Fruit fly (Drosophila melanogaster) whole organism, pupa: ENCODE data around the gene Mic26-27.

Experiments used
- CG10348 ChIP-seq: fragments of 200-800 bp; sonication (Bioruptor generic); IDR thresholded peaks from 2 replicates; pipeline ENCODE4 v1.3.6; 2022; ENCODE audit warnings: missing biosample characterization, missing genetic modification characterization
- CG12605 ChIP-seq: fragments of 200-800 bp; sonication (Bioruptor generic); IDR thresholded peaks from 2 replicates; pipeline ENCODE4 v1.3.6; 2022; ENCODE audit warnings: missing biosample characterization, missing genetic modification characterization
- CG13204 ChIP-seq: fragments of 200-800 bp; sonication (Bioruptor generic); optimal IDR thresholded peaks from 2 replicates; lab custom pipeline; 2018; ENCODE audit warnings: missing biosample characterization, mild to moderate bottlenecking, missing genetic modification characterization, moderate library complexity
- CG14655 ChIP-seq: fragments of 200-800 bp; sonication (Bioruptor generic); optimal IDR thresholded peaks from 3 replicates; lab custom pipeline; 2017; ENCODE audit warnings: mild to moderate bottlenecking, missing biosample characterization, missing genetic modification reagents, missing genetic modification characterization
- CG15710 ChIP-seq: fragments of 200-800 bp; sonication (Bioruptor generic); optimal IDR thresholded peaks from 2 replicates; lab custom pipeline; 2018; ENCODE audit warnings: missing biosample characterization, mild to moderate bottlenecking, missing genetic modification characterization, moderate library complexity
- CG17806 ChIP-seq: fragments of 200-800 bp; sonication (Bioruptor generic); optimal IDR thresholded peaks from 2 replicates; lab custom pipeline; 2018; ENCODE audit warnings: missing biosample characterization, mild to moderate bottlenecking, missing genetic modification characterization, moderate library complexity
- CG32121 ChIP-seq: fragments of 200-800 bp; sonication (Bioruptor generic); IDR thresholded peaks from 2 replicates; pipeline ENCODE4 v1.3.6; 2022; ENCODE audit warnings: missing biosample characterization, missing genetic modification characterization
- CG34367 ChIP-seq: fragments of 200-800 bp; sonication (Bioruptor generic); optimal IDR thresholded peaks from 2 replicates; lab custom pipeline; 2018; ENCODE audit warnings: missing biosample characterization, mild to moderate bottlenecking, missing genetic modification characterization
- CG4496 ChIP-seq: fragments of 200-800 bp; sonication (Bioruptor generic); IDR thresholded peaks from 3 replicates; pipeline ENCODE4 v1.3.6; 2022; ENCODE audit warnings: missing biosample characterization, missing genetic modification characterization
- CG8159 ChIP-seq: fragments of 200-800 bp; sonication (Bioruptor generic); optimal IDR thresholded peaks from 3 replicates; lab custom pipeline; 2018; ENCODE audit warnings: missing biosample characterization, mild to moderate bottlenecking, missing genetic modification characterization, moderate library complexity
- CG8301 ChIP-seq: fragments of 200-800 bp; sonication (Bioruptor generic); optimal IDR thresholded peaks from 2 replicates; lab custom pipeline; 2018; ENCODE audit warnings: missing biosample characterization, mild to moderate bottlenecking, missing genetic modification characterization
- CG9948 ChIP-seq: fragments of 200-800 bp; sonication (Bioruptor generic); optimal IDR thresholded peaks from 2 replicates; lab custom pipeline; 2018; ENCODE audit warnings: missing biosample characterization, mild to moderate bottlenecking, missing genetic modification characterization, moderate library complexity
- D1 ChIP-seq: fragments of 200-800 bp; sonication (Bioruptor generic); optimal IDR thresholded peaks from 2 replicates; lab custom pipeline; 2018; ENCODE audit warnings: missing biosample characterization, mild to moderate bottlenecking, missing genetic modification characterization, moderate library complexity
- EcR ChIP-seq: fragments of 200-800 bp; sonication (Bioruptor generic); optimal IDR thresholded peaks from 3 replicates; lab custom pipeline; 2019; ENCODE audit warnings: missing biosample characterization, missing genetic modification characterization, mild to moderate bottlenecking, moderate library complexity, missing genetic modification reagents
- Ets98B ChIP-seq: fragments of 200-800 bp; sonication (Bioruptor generic); IDR thresholded peaks from 2 replicates; pipeline ENCODE4 v1.3.6; 2022; ENCODE audit warnings: missing biosample characterization, missing genetic modification characterization
- Pif1A ChIP-seq: fragments of 200-800 bp; sonication (Bioruptor generic); optimal IDR thresholded peaks from 3 replicates; lab custom pipeline; 2016; ENCODE audit warnings: missing biosample characterization, missing genetic modification characterization
- Pif1B ChIP-seq: fragments of 200-800 bp; sonication (Bioruptor generic); optimal IDR thresholded peaks from 3 replicates; lab custom pipeline; 2016; ENCODE audit warnings: missing biosample characterization, missing genetic modification characterization
- Snoo ChIP-seq: fragments of 200-800 bp; sonication (Bioruptor generic); optimal IDR thresholded peaks from 3 replicates; lab custom pipeline; 2017; ENCODE audit warnings: missing biosample characterization, mild to moderate bottlenecking, missing genetic modification characterization, inconsistent platforms
- fd96Ca ChIP-seq: fragments of 200-800 bp; sonication (Bioruptor generic); IDR thresholded peaks from 3 replicates; pipeline ENCODE4 v1.3.6; 2022; ENCODE audit warnings: missing biosample characterization, missing genetic modification characterization
- gl ChIP-seq: fragments of 200-800 bp; sonication (Bioruptor generic); optimal IDR thresholded peaks from 2 replicates; lab custom pipeline; 2018; ENCODE audit warnings: missing biosample characterization, mild to moderate bottlenecking, missing genetic modification characterization
- rn ChIP-seq: fragments of 200-800 bp; sonication (Bioruptor generic); IDR thresholded peaks from 2 replicates; pipeline ENCODE4 v1.3.6; 2022; ENCODE audit warnings: missing biosample characterization, missing genetic modification characterization

Mic26-27 gene

DNA sequence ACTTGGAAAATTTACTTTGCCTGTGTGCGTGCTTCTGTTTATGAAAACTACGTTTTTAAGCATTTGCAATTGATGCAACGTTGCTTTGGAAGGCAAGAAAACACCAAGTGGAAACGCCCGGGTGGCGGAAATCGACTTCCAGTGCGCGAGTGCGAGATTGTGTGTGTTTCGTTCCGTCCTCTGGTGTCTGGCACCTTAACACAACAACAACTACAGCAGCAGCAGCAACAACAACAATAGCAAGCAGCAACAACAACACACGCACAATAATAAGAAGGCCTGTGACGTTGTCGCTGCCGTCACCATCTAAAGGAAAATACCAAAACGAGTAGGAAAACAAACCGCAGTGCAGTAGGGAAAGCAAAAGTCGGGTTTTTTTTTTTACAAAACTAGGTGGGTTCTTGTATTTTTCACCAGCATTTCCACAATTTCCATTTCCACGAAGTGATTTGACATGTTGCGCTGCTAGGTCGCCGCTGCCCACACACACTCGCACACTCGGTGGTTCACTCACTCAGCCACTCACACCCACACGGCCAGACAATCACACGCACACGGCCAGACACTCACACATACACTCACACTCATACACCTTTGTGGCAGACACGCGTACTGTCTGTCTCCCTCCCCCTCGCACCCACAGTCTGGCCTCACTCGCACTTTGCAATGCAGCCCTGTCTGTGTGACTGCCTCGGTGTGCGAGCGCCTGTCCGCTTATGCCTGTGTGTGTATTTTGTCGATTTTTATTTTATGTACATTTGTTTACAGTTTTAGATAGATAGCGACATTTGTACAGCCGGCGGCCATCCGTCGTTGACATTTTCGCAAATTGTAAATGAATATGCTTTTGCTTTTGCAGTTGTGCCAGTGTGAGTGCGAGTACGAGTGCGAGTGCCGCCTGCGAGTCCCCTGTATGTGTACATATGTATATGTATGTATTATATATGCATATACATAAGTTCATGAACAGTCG lies 47.1 kb downstream of the Mic26-27 start:
- TF ChIP-seq CG8159 (tag; lab: Kevin White, UChicago) = no peak
- TF ChIP-seq Pif1A = peak; percentile 48
- peak; percentile 89 for TF ChIP-seq CG13204 (GFP tag; lab: Kevin White, UChicago)
- no peak for TF ChIP-seq CG10348 (GFP tag; lab: Robert Waterston, UW)
- peak; percentile 68 for TF ChIP-seq Ets98B
- TF ChIP-seq CG8301 = peak; percentile 0
- peak; percentile 75; the same call in 2 of the 3 replicates for TF ChIP-seq fd96Ca (GFP tag; lab: Robert Waterston, UW)
- peak; percentile 34 for TF ChIP-seq CG14655 (GFP tag; lab: Kevin White, UChicago)
- peak; percentile 30 for TF ChIP-seq CG34367 (tag; lab: Kevin White, UChicago)
- no peak for TF ChIP-seq CG17806
- TF ChIP-seq CG32121 = peak; percentile 73
- TF ChIP-seq Snoo (tag; lab: Kevin White, UChicago) = peak; percentile 98
- TF ChIP-seq CG9948 = no peak
- no peak for TF ChIP-seq rn
- TF ChIP-seq gl = peak; percentile 12
- TF ChIP-seq CG4496 = peak; percentile 52
- TF ChIP-seq Pif1B (GFP tag; lab: Kevin White, UChicago) = peak; percentile 55
- peak; percentile 93 for TF ChIP-seq EcR (GFP tag; lab: Kevin White, UChicago)
- TF ChIP-seq CG12605 (GFP tag; lab: Robert Waterston, UW) = peak; percentile 10; the same call in 1 of the 2 replicates
- TF ChIP-seq CG15710 = peak; percentile 25
- TF ChIP-seq D1 = no peak

DNA sequence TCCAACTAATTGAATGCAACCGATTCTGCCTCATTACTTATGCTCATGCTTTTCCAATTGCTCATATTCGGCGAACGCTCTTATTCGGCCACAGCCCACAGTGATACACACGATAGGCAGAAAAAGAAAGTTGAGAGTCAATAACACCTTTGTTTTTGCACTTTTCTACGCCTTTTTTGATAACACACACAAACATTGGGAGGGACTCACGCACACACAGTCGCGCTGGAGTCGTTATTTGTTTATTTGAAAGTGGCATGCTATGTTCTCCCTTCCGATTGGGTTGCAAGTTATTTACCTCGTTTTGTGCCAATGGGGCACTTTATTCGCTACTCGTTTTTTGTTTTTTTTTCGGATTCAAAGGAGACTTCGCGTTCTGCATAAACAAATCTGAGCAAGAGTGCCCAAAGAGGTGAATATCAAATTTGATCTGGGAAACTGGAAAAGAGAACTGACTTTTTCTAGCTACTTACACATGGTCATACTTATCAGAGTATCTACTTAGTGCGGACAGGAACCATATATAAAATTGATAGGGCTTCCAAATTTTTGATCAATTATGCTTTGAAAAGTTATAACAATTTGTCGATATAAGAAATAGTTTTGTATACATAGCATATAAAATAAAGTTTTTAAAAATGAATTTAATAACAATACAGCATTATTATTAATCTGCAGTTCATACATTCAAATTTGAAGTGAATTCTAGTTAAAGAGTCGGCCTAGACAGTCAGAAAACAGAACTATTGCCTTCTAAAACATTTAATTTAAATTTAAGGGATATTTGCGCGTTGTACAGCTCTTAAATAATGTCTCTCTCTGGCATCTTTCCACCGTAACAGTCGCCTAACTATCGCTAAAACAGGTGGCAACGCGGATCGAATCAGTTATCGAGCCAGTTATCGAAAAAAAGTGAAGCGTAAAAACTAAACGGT lies 48.1 kb downstream of the Mic26-27 start, which contains the start of the genes Mhcl and Akt:
Gene Mhcl (minus strand): TSS at position 429 of the 935 bp plus-strand sequence.
Gene Akt (plus strand): TSS at position 896 of the 935 bp plus-strand sequence.
- TF ChIP-seq CG8159 (tag; lab: Kevin White, UChicago) (peak; percentile 31), CG13204 (GFP tag; lab: Kevin White, UChicago) (no peak)

DNA sequence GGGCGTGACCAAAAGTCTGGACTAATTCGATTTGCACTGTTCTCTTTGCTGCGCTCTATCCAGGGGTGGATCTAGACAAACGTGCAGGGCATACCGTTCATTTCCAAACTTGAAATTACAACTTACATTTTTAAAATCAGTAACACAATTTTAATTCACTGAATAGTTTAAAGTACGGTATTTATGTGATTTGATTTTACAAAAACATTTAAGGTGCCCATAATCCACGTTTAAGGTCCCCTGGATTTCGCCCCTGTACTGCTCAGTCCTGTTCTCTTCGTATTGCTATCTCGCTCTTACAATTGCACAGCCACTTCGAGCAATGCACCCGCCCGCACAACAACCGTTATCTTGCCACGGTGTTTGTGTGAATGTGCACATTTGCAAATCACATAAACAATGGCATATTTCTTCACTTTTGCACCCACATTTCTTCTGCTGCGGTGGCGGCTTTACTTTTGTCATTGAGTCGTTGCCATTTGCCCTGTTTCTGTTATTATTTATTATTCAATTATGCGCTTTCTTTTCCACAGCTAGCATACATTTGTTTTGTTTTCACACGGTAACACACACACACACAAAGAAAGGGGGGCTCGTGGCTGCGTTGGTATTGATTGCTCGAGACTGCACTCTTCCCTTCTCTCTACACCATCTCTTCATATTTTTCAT lies 48.9 kb downstream of the Mic26-27 start:
- TF ChIP-seq Pif1A (peak; percentile 99), CG17806 (peak; percentile 99), CG14655 (GFP tag; lab: Kevin White, UChicago) (peak; percentile 99), CG32121 (peak; percentile 99), Pif1B (GFP tag; lab: Kevin White, UChicago) (peak; percentile 98), Snoo (tag; lab: Kevin White, UChicago) (peak; percentile 99), Ets98B (peak; percentile 98), rn (peak; percentile 96), CG8159 (tag; lab: Kevin White, UChicago) (peak; percentile 99), CG9948 (peak; percentile 99), CG13204 (GFP tag; lab: Kevin White, UChicago) (peak; percentile 94), EcR (GFP tag; lab: Kevin White, UChicago) (peak; percentile 96), gl (peak; percentile 97), D1 (peak; percentile 97), CG4496 (peak; percentile 99), CG15710 (peak; percentile 99), CG8301 (peak; percentile 99), fd96Ca (GFP tag; lab: Robert Waterston, UW) (peak; percentile 98), CG10348 (GFP tag; lab: Robert Waterston, UW) (peak; percentile 95), CG34367 (tag; lab: Kevin White, UChicago) (peak; percentile 99), CG12605 (GFP tag; lab: Robert Waterston, UW) (peak; percentile 97)

DNA sequence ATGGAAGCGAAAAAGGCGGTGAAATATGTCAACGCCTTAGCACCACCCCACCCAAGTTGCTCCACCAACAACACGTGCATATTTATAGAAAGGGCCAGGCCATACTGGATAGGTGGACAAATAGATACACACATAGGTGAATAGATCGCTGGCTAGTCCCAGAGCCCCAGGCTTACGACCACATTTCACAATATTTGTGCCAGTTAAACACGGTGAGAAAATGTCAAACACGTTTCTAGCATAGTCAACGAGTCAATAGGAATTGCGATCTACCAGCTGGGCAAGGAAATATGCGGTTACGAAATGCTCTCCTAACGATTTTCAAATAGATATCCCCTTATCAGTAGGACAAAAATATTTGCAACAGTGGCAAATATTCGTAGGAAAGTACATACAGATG lies 51.7 kb downstream of the Mic26-27 start:
- TF ChIP-seq CG14655 (GFP tag; lab: Kevin White, UChicago) (peak; percentile 21), CG32121 (no peak), Pif1A (no peak), CG13204 (GFP tag; lab: Kevin White, UChicago) (no peak)
